Worm (Caenorhabditis elegans) whole organism, late embryonic: Measurements from ENCODE around the gene F34D10.8.

Source experiments
- che-1 ChIP-seq: sonication (generic microtip); optimal IDR thresholded peaks from 2 replicates; lab custom pipeline; 2016; ENCODE audit warnings: mild to moderate bottlenecking, missing genetic modification characterization, missing compliant biosample characterization
- nfya-1 ChIP-seq: sonication (generic microtip); optimal IDR thresholded peaks from 2 replicates; lab custom pipeline; 2017; ENCODE audit warnings: missing genetic modification characterization, mild to moderate bottlenecking, missing compliant biosample characterization, antibody characterized with exemption, moderate library complexity
- nhr-232 ChIP-seq: sonication (generic microtip); optimal IDR thresholded peaks from 2 replicates; lab custom pipeline; 2016; ENCODE audit warnings: missing genetic modification characterization, missing compliant biosample characterization
- unc-55 ChIP-seq: sonication (generic microtip); optimal IDR thresholded peaks from 2 replicates; lab custom pipeline; 2017; ENCODE audit warnings: missing biosample characterization, missing genetic modification reagents, missing genetic modification characterization

ce11 chrIII:3730475-3730874 is at the start of gene F34D10.8:
- TF ChIP-seq nhr-232 (tag; lab: Kevin White, UChicago): no peak
- TF ChIP-seq nfya-1 (tag; lab: Kevin White, UChicago): no peak
- TF ChIP-seq unc-55 (GFP tag; lab: Kevin White, UChicago): no peak
- TF ChIP-seq che-1 (tag; lab: Kevin White, UChicago): no peak
